2 fruit fly cellular contexts compared by ENCODE assay signal in the genomic region with DNA sequence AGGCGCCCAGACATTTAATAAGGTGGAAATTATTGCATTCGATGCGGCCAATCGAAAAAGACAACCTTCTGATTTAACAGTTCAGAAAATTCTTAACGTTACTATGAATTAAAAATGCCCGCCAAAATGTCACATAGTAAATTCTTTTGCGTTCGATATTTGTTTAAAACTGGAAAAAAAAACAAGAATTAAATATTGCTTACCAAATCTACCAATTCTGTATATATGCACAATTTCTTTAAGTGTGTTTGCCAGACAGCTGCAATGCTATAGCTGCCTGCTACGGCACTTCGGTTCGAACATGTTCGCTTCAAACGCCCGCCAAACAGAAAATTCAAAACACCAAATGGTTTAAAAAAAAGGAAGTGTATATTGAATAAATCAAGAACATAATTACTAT.
TF ChIP-seq lines count a peak whose summit lies in the region.

No protein-coding gene starts in this region.

TF ChIP-seq in whole organism, embryonic, 481 proteins besides CTCF, POLR2A, EP300 and RAD21 (continued from another document and continues in another):
- peak; percentile 75 for TF ChIP-seq CG30403 (GFP tag; optimal IDR thresholded peaks at IDR 0.05; lab: Kevin White, UChicago)
- TF ChIP-seq pfk (GFP tag; optimal IDR thresholded peaks at IDR 0.05; lab: Kevin White, UChicago), result no peak
- TF ChIP-seq al (GFP tag; IDR thresholded peaks at IDR 0.05; lab: Robert Waterston, UW), result peak; percentile 26; the same call in 1 of the 2 replicates
- peak; percentile 76 for TF ChIP-seq az2 (GFP tag; optimal IDR thresholded peaks at IDR 0.05; lab: Kevin White, UChicago)
- peak; percentile 48; the same call in 1 of the 3 replicates for TF ChIP-seq CG11456 (GFP tag; IDR thresholded peaks at IDR 0.05; lab: Robert Waterston, UW)
- peak; percentile 69 for TF ChIP-seq CG6689 (GFP tag; IDR thresholded peaks at IDR 0.05; lab: Robert Waterston, UW)
- peak; percentile 23 for TF ChIP-seq pzg (GFP tag; optimal IDR thresholded peaks at IDR 0.05; lab: Kevin White, UChicago)
- peak; percentile 69 for TF ChIP-seq unpg (GFP tag; optimal IDR thresholded peaks at IDR 0.05; lab: Kevin White, UChicago)
- no peak for TF ChIP-seq CG4360 (GFP tag; IDR thresholded peaks at IDR 0.05; lab: Robert Waterston, UW)
- TF ChIP-seq BEAF-32 (GFP tag; optimal IDR thresholded peaks at IDR 0.05; lab: Kevin White, UChicago), result no peak
- TF ChIP-seq CG13123 (GFP tag; optimal IDR thresholded peaks at IDR 0.05; lab: Kevin White, UChicago), result peak; percentile 24
- TF ChIP-seq Oli (tag; optimal IDR thresholded peaks at IDR 0.05; lab: Kevin White, UChicago), result peak; percentile 50
- TF ChIP-seq CG10959 (GFP tag; IDR thresholded peaks at IDR 0.05; lab: Robert Waterston, UW), result no peak
- peak; percentile 70 for TF ChIP-seq CG1603 (tag; optimal IDR thresholded peaks at IDR 0.05; lab: Kevin White, UChicago)
- no peak for TF ChIP-seq CG3407 (GFP tag; optimal IDR thresholded peaks at IDR 0.05; lab: Kevin White, UChicago)
- TF ChIP-seq CG4617 (GFP tag; optimal IDR thresholded peaks at IDR 0.05; lab: Kevin White, UChicago; ENCODE audit: borderline replicate concordance), result no peak
- TF ChIP-seq ci (GFP tag; IDR thresholded peaks at IDR 0.05; lab: Robert Waterston, UW), result peak; percentile 88
- peak; percentile 47; the same call in 1 of the 2 replicates for TF ChIP-seq Awh (GFP tag; IDR thresholded peaks at IDR 0.05; lab: Robert Waterston, UW)
- TF ChIP-seq dimm (GFP tag; IDR thresholded peaks at IDR 0.05; lab: Robert Waterston, UW), result no peak
- peak; percentile 33 for TF ChIP-seq CG15601 (tag; optimal IDR thresholded peaks at IDR 0.05; lab: Kevin White, UChicago)
- TF ChIP-seq ems (GFP tag; optimal IDR thresholded peaks at IDR 0.05; lab: Kevin White, UChicago), result peak; percentile 43
- no peak for TF ChIP-seq odd (GFP tag; optimal IDR thresholded peaks at IDR 0.05; lab: Kevin White, UChicago)
- TF ChIP-seq CG42726 (GFP tag; IDR thresholded peaks at IDR 0.05; lab: Robert Waterston, UW; ENCODE audit: partially characterized antibody), result no peak
- no peak for TF ChIP-seq Neu2 (GFP tag; optimal IDR thresholded peaks at IDR 0.05; lab: Kevin White, UChicago; ENCODE audit: borderline replicate concordance)
- no peak for TF ChIP-seq Sin3A (optimal IDR thresholded peaks at IDR 0.05; lab: Kevin White, UChicago)
- peak; percentile 42 for TF ChIP-seq CG17912 (GFP tag; optimal IDR thresholded peaks at IDR 0.05; lab: Kevin White, UChicago)
- peak; percentile 19 for TF ChIP-seq CG6813 (GFP tag; optimal IDR thresholded peaks at IDR 0.05; lab: Kevin White, UChicago)
- peak; percentile 59 for TF ChIP-seq phol (tag; optimal IDR thresholded peaks at IDR 0.05; lab: Kevin White, UChicago)
- 0 out of 3 replicates have a peak, but pooled peaks have one; percentile 46 for TF ChIP-seq Optix (GFP tag; IDR thresholded peaks at IDR 0.05; lab: Robert Waterston, UW)
- no peak; the same call in 1 of the 2 replicates for TF ChIP-seq CG6272 (GFP tag; IDR thresholded peaks at IDR 0.05; lab: Robert Waterston, UW)
- TF ChIP-seq CG17186 (GFP tag; optimal IDR thresholded peaks at IDR 0.05; lab: Kevin White, UChicago), result no peak
- TF ChIP-seq sd (tag; optimal IDR thresholded peaks at IDR 0.05; lab: Kevin White, UChicago), result no peak
- no peak for TF ChIP-seq fd102C (GFP tag; optimal IDR thresholded peaks at IDR 0.05; lab: Kevin White, UChicago)
- TF ChIP-seq CG31441 (GFP tag; IDR thresholded peaks at IDR 0.05; lab: Robert Waterston, UW), result peak; percentile 15; the same call in 1 of the 2 replicates
- peak; percentile 76 for TF ChIP-seq CG2120 (GFP tag; optimal IDR thresholded peaks at IDR 0.05; lab: Kevin White, UChicago)
- peak; percentile 46 for TF ChIP-seq eyg (GFP tag; optimal IDR thresholded peaks at IDR 0.05; lab: Kevin White, UChicago)
- no peak for TF ChIP-seq Dad (GFP tag; optimal IDR thresholded peaks at IDR 0.05; lab: Kevin White, UChicago)
- no peak for TF ChIP-seq prd (optimal IDR thresholded peaks at IDR 0.05; lab: Kevin White, UChicago)
- peak; percentile 78 for TF ChIP-seq prd (GFP tag; IDR thresholded peaks at IDR 0.05; lab: Robert Waterston, UW)
- TF ChIP-seq run (tag; optimal IDR thresholded peaks at IDR 0.05; lab: Kevin White, UChicago), result no peak
- TF ChIP-seq CG1832 (GFP tag; optimal IDR thresholded peaks at IDR 0.05; lab: Kevin White, UChicago), result no peak
- no peak for TF ChIP-seq twi (tag; optimal IDR thresholded peaks at IDR 0.05; lab: Kevin White, UChicago)
- peak; percentile 67 for TF ChIP-seq CG17328 (GFP tag; IDR thresholded peaks at IDR 0.05; lab: Robert Waterston, UW)
- TF ChIP-seq wek (GFP tag; optimal IDR thresholded peaks at IDR 0.05; lab: Kevin White, UChicago), result no peak
- peak; percentile 49 for TF ChIP-seq slp2 (GFP tag; optimal IDR thresholded peaks at IDR 0.05; lab: Kevin White, UChicago)
- TF ChIP-seq CG10543 (GFP tag; optimal IDR thresholded peaks at IDR 0.05; lab: Kevin White, UChicago), result no peak
- TF ChIP-seq bowl (GFP tag; IDR thresholded peaks at IDR 0.05; lab: Robert Waterston, UW), result no peak
- no peak for TF ChIP-seq mld (GFP tag; IDR thresholded peaks at IDR 0.05; lab: Robert Waterston, UW; ENCODE audit: partially characterized antibody)
- TF ChIP-seq CG16815 (GFP tag; optimal IDR thresholded peaks at IDR 0.05; lab: Kevin White, UChicago), result peak; percentile 13
- no peak for TF ChIP-seq kah (GFP tag; optimal IDR thresholded peaks at IDR 0.05; lab: Kevin White, UChicago)
- TF ChIP-seq ERR (GFP tag; optimal IDR thresholded peaks at IDR 0.05; lab: Kevin White, UChicago), result peak; percentile 54
- TF ChIP-seq trem (tag; optimal IDR thresholded peaks at IDR 0.05; lab: Kevin White, UChicago), result no peak
- no peak for TF ChIP-seq CG1792 (GFP tag; optimal IDR thresholded peaks at IDR 0.05; lab: Kevin White, UChicago)
- no peak for TF ChIP-seq nerfin-2 (GFP tag; IDR thresholded peaks at IDR 0.05; lab: Robert Waterston, UW; ENCODE audit: partially characterized antibody)
- no peak for TF ChIP-seq Doc3 (GFP tag; IDR thresholded peaks at IDR 0.05; lab: Robert Waterston, UW; ENCODE audit: partially characterized antibody)
- TF ChIP-seq pum (GFP tag; optimal IDR thresholded peaks at IDR 0.05; lab: Kevin White, UChicago), result peak; percentile 58
- no peak for TF ChIP-seq Scr (GFP tag; IDR thresholded peaks at IDR 0.05; lab: Robert Waterston, UW; ENCODE audit: partially characterized antibody)
- TF ChIP-seq Dbx (GFP tag; IDR thresholded peaks at IDR 0.05; lab: Robert Waterston, UW), result peak; percentile 64; the same call in 2 of the 3 replicates
- TF ChIP-seq otp (GFP tag; IDR thresholded peaks at IDR 0.05; lab: Robert Waterston, UW), result peak; percentile 69
- peak; percentile 74 for TF ChIP-seq Xbp1 (GFP tag; optimal IDR thresholded peaks at IDR 0.05; lab: Kevin White, UChicago)
- TF ChIP-seq CG32767 (GFP tag; IDR thresholded peaks at IDR 0.05; lab: Robert Waterston, UW), result peak; percentile 51
- TF ChIP-seq CG5953 (GFP tag; IDR thresholded peaks at IDR 0.05; lab: Robert Waterston, UW), result peak; percentile 56
- TF ChIP-seq Spps (tag; optimal IDR thresholded peaks at IDR 0.05; lab: Kevin White, UChicago), result peak; percentile 49

TF ChIP-seq in whole organism, prepupa, 60 proteins besides CTCF, POLR2A, EP300 and RAD21 (continued from another document):
- TF ChIP-seq pdm3 (GFP tag; optimal IDR thresholded peaks at IDR 0.05; lab: Kevin White, UChicago) (peak; percentile 74), CG3919 (GFP tag; optimal IDR thresholded peaks at IDR 0.05; lab: Kevin White, UChicago) (peak; percentile 70), Eip75B (GFP tag; optimal IDR thresholded peaks at IDR 0.05; lab: Kevin White, UChicago) (peak; percentile 66), topi (GFP tag; optimal IDR thresholded peaks at IDR 0.05; lab: Kevin White, UChicago) (peak; percentile 68), CG8119 (GFP tag; IDR thresholded peaks at IDR 0.05; lab: Robert Waterston, UW) (peak; percentile 58; the same call in 2 of the 3 replicates), dsx (GFP tag; optimal IDR thresholded peaks at IDR 0.05; lab: Kevin White, UChicago; ENCODE audit: poor library complexity, severe bottlenecking) (peak; percentile 12), OdsH (GFP tag; optimal IDR thresholded peaks at IDR 0.05; lab: Kevin White, UChicago) (peak; percentile 74), dac (GFP tag; optimal IDR thresholded peaks at IDR 0.05; lab: Kevin White, UChicago) (peak; percentile 1)
TF ChIP-seq in whole organism, prepupa: peak in this region for 43.
